Worm (Caenorhabditis elegans): ENCODE data around the gene R11D1.10.

DNA sequence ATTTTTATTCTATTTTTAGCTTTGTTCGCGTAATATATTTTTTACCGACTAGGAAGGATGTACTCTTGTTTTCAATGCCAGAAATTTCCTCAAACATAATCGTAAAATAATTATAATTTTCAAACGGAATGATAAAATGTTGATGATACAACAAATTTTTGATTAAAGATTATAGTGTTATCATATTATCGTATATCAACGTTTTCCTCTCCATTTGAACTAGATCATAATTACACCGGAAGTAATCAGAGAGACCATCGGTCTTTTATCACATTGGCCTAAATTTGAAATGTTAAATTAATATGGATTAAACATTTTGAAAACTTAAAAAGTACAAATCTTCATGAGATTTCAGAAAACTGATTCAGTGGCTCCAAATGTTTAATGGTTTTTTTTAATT is 3.4 kb downstream of the R11D1.10 start:
- TF ChIP-seq ztf-23 (GFP tag; IDR thresholded peaks at IDR 0.05), result no peak
- no peak for TF ChIP-seq med-1 (GFP tag; optimal IDR thresholded peaks at IDR 0.05; ENCODE audit: insufficient read depth)
- no peak for TF ChIP-seq ref-1 (GFP tag; conservative IDR thresholded peaks at IDR 0.05)
- no peak for TF ChIP-seq flt-1 (GFP tag; IDR thresholded peaks at IDR 0.05)
- no peak for TF ChIP-seq klf-2 (GFP tag; conservative IDR thresholded peaks at IDR 0.05)
- no peak for TF ChIP-seq cog-1 (tag; optimal IDR thresholded peaks at IDR 0.05)

All from whole organism, midembryonic.